Worm (Caenorhabditis elegans) whole organism, L4 larva: ENCODE measurements around the gene nmr-1.

Source experiments
- F26F4.8 ChIP-seq: fragments of 200-800 bp; sonication (Bioruptor generic); conservative IDR thresholded peaks from 2 replicates; pipeline ENCODE4 v1.3.6; 2022; ENCODE audit warnings: missing genetic modification characterization, missing compliant biosample characterization
- F37D6.2 ChIP-seq: sonication (generic microtip); optimal IDR thresholded peaks from 2 replicates; lab custom pipeline; 2016; ENCODE audit warnings: mild to moderate bottlenecking, missing genetic modification characterization, missing compliant biosample characterization
- F44E2.7 ChIP-seq: fragments of 200-800 bp; sonication (Bioruptor generic); IDR thresholded peaks from 2 replicates; pipeline ENCODE4 v2.1.2; 2022; ENCODE audit warnings: missing genetic modification characterization, missing compliant biosample characterization
- T20F7.1 ChIP-seq: fragments of 200-800 bp; sonication (Bioruptor generic); optimal IDR thresholded peaks from 2 replicates; lab custom pipeline; 2018; ENCODE audit warnings: mild to moderate bottlenecking, missing genetic modification characterization, missing compliant biosample characterization
- ZK337.2 ChIP-seq: fragments of 200-800 bp; sonication (Bioruptor generic); IDR thresholded peaks from 2 replicates; pipeline ENCODE4 v1.3.6; 2022; ENCODE audit warnings: missing genetic modification reagents, missing genetic modification characterization, missing compliant biosample characterization
- ZK546.5 ChIP-seq, 2 experiments: sonication (generic microtip); optimal IDR thresholded peaks; 2 replicates each; lab custom pipeline; 2017; ENCODE audit warnings: missing biosample characterization in 2 of 2, missing genetic modification characterization in 2 of 2
- aha-1 ChIP-seq: fragments of 150-350 bp; peaks from one replicate; lab custom pipeline; 2014; ENCODE audit warnings: missing biosample characterization, missing genetic modification characterization
- aly-2 ChIP-seq: sonication (generic microtip); optimal IDR thresholded peaks from 2 replicates; lab custom pipeline; 2018; ENCODE audit warnings: missing biosample characterization, missing genetic modification characterization
- ama-1 ChIP-seq: fragments of 150-350 bp; optimal IDR thresholded peaks from 2 replicates; lab custom pipeline; 2014; ENCODE audit warnings: inconsistent platforms, mixed read lengths
- ceh-20 ChIP-seq: fragments of 200-800 bp; sonication (Bioruptor generic); IDR thresholded peaks from 2 replicates; pipeline ENCODE4 v1.3.6; 2022; ENCODE audit warnings: missing genetic modification reagents, missing genetic modification characterization, missing compliant biosample characterization
- ctbp-1 ChIP-seq: fragments of 200-800 bp; sonication (Bioruptor generic); IDR thresholded peaks from 2 replicates; pipeline ENCODE4 v1.3.6; 2022; ENCODE audit warnings: missing genetic modification reagents, missing genetic modification characterization, missing compliant biosample characterization
- daf-16 ChIP-seq, 3 experiments: sonication (generic microtip); optimal IDR thresholded peaks; 2 replicates each; lab custom pipeline; 2016 to 2017; ENCODE audit warnings: missing genetic modification characterization in 3 of 3, missing genetic modification reagents in 3 of 3, mild to moderate bottlenecking in 2 of 3, missing compliant biosample characterization in 2 of 3, missing biosample characterization in 1 of 3, moderate library complexity in 1 of 3
- daf-19 ChIP-seq: fragments of 200-800 bp; sonication (Bioruptor generic); conservative IDR thresholded peaks from 2 replicates; pipeline ENCODE4 v1.3.6; 2022; ENCODE audit warnings: missing genetic modification characterization, missing compliant biosample characterization
- dpl-1 ChIP-seq: fragments of 150-350 bp; optimal IDR thresholded peaks from 2 replicates; lab custom pipeline; 2014; ENCODE audit warnings: missing biosample characterization, missing genetic modification reagents, missing genetic modification characterization
- dve-1 ChIP-seq: sonication (generic microtip); optimal IDR thresholded peaks from 2 replicates; lab custom pipeline; 2017; ENCODE audit warnings: antibody characterized with exemption, mild to moderate bottlenecking, missing genetic modification characterization, missing compliant biosample characterization; ENCODE audit not compliant: insufficient read depth
- hif-1 ChIP-seq, 2 experiments: sonication (generic microtip); optimal IDR thresholded peaks; 2 replicates each; lab custom pipeline; 2016 to 2017; ENCODE audit warnings: missing compliant biosample characterization in 2 of 2, missing genetic modification characterization in 2 of 2, missing genetic modification reagents in 2 of 2, missing genotype in 2 of 2, mild to moderate bottlenecking in 1 of 2
- hlh-11 ChIP-seq: fragments of 200-800 bp; sonication (Bioruptor generic); optimal IDR thresholded peaks from 2 replicates; lab custom pipeline; 2018; ENCODE audit warnings: mild to moderate bottlenecking, missing genetic modification characterization, missing compliant biosample characterization
- jun-1 ChIP-seq: fragments of 150-350 bp; optimal IDR thresholded peaks from 2 replicates; lab custom pipeline; 2014; ENCODE audit warnings: missing biosample characterization, missing genetic modification reagents, missing genetic modification characterization
- lim-7 ChIP-seq: fragments of 200-800 bp; sonication (Bioruptor generic); IDR thresholded peaks from 2 replicates; pipeline ENCODE4 v1.3.6; 2022; ENCODE audit warnings: missing genetic modification characterization, missing compliant biosample characterization
- lin-15B ChIP-seq: fragments of 150-350 bp; sonication (generic microtip); optimal IDR thresholded peaks from 3 replicates; lab custom pipeline; 2014; ENCODE audit warnings: missing biosample characterization, missing genetic modification characterization
- lin-38 ChIP-seq: fragments of 200-800 bp; sonication (Bioruptor generic); IDR thresholded peaks from 2 replicates; pipeline ENCODE4 v1.3.6; 2022; ENCODE audit warnings: missing genetic modification reagents, missing genetic modification characterization, missing compliant biosample characterization
- lsy-2 ChIP-seq, 2 experiments: fragments of 150-350 bp in 1 of 2; sonication (generic microtip) in 1 of 2; optimal IDR thresholded peaks; 2 replicates each; lab custom pipeline; 2014 to 2017; ENCODE audit warnings: missing biosample characterization in 2 of 2, missing genetic modification characterization in 2 of 2
- mdl-1 ChIP-seq, 2 experiments: fragments of 150-350 bp in 1 of 2; sonication (generic microtip) in 1 of 2; optimal IDR thresholded peaks; 2 replicates each; lab custom pipeline; 2014 to 2017; ENCODE audit warnings: missing biosample characterization in 2 of 2, missing genetic modification characterization in 2 of 2
- mep-1 ChIP-seq: fragments of 150-350 bp; sonication (generic microtip); optimal IDR thresholded peaks from 3 replicates; lab custom pipeline; 2014; ENCODE audit warnings: missing biosample characterization, missing genetic modification characterization
- mes-2 ChIP-seq: sonication (generic microtip); optimal IDR thresholded peaks from 2 replicates; lab custom pipeline; 2016; ENCODE audit warnings: missing genotype, mild to moderate bottlenecking, missing genetic modification characterization, missing compliant biosample characterization; ENCODE audit not compliant: poor library complexity, severe bottlenecking
- mxl-3 ChIP-seq: fragments of 200-800 bp; sonication (Bioruptor generic); optimal IDR thresholded peaks from 2 replicates; lab custom pipeline; 2018; ENCODE audit warnings: mild to moderate bottlenecking, missing genetic modification characterization, missing compliant biosample characterization
- nhr-10 ChIP-seq: fragments of 150-350 bp; optimal IDR thresholded peaks from 2 replicates; lab custom pipeline; 2014; ENCODE audit warnings: missing biosample characterization, missing genetic modification characterization
- nhr-111 ChIP-seq: fragments of 200-800 bp; sonication (Bioruptor generic); optimal IDR thresholded peaks from 2 replicates; lab custom pipeline; 2018; ENCODE audit warnings: mild to moderate bottlenecking, missing genetic modification characterization, missing compliant biosample characterization
- nhr-25 ChIP-seq: sonication (generic microtip); optimal IDR thresholded peaks from 2 replicates; lab custom pipeline; 2017; ENCODE audit warnings: missing genetic modification characterization, mild to moderate bottlenecking, missing compliant biosample characterization, antibody characterized with exemption, moderate library complexity, borderline replicate concordance; ENCODE audit not compliant: insufficient read depth
- nhr-28 ChIP-seq: fragments of 150-350 bp; optimal IDR thresholded peaks from 2 replicates; lab custom pipeline; 2014; ENCODE audit warnings: missing biosample characterization, missing genetic modification characterization
- nhr-42 ChIP-seq: fragments of 200-800 bp; sonication (Bioruptor generic); IDR thresholded peaks from 2 replicates; pipeline ENCODE4 v1.3.6; 2022; ENCODE audit warnings: missing genetic modification characterization, missing compliant biosample characterization
- nhr-48 ChIP-seq: sonication (generic microtip); optimal IDR thresholded peaks from 2 replicates; lab custom pipeline; 2016; ENCODE audit warnings: mild to moderate bottlenecking, missing genetic modification characterization, missing compliant biosample characterization
- nhr-6 ChIP-seq: fragments of 150-350 bp; optimal IDR thresholded peaks from 2 replicates; lab custom pipeline; 2014; ENCODE audit warnings: missing biosample characterization, missing genetic modification characterization
- nhr-77 ChIP-seq: fragments of 150-350 bp; optimal IDR thresholded peaks from 2 replicates; lab custom pipeline; 2014; ENCODE audit warnings: missing biosample characterization, missing genetic modification characterization
- pqm-1 ChIP-seq: sonication (generic microtip); optimal IDR thresholded peaks from 2 replicates; lab custom pipeline; 2017; ENCODE audit warnings: missing biosample characterization, missing genetic modification characterization
- spr-1 ChIP-seq: sonication (generic microtip); optimal IDR thresholded peaks from 2 replicates; lab custom pipeline; 2016; ENCODE audit warnings: mild to moderate bottlenecking, missing genetic modification characterization, missing compliant biosample characterization
- tra-1 ChIP-seq: fragments of 200-800 bp; sonication (Bioruptor generic); IDR thresholded peaks from 2 replicates; pipeline ENCODE4 v1.3.6; 2022; ENCODE audit warnings: missing genetic modification reagents, missing genetic modification characterization, missing compliant biosample characterization
- unc-39 ChIP-seq: sonication (generic microtip); optimal IDR thresholded peaks from 2 replicates; lab custom pipeline; 2017; ENCODE audit warnings: missing biosample characterization, missing genetic modification characterization
- zip-2 ChIP-seq: fragments of 150-350 bp; optimal IDR thresholded peaks from 2 replicates; lab custom pipeline; 2014; ENCODE audit warnings: missing biosample characterization, missing genetic modification characterization
- ztf-11 ChIP-seq: fragments of 150-350 bp; optimal IDR thresholded peaks from 2 replicates; lab custom pipeline; 2014; ENCODE audit warnings: missing biosample characterization, missing genetic modification characterization
- ztf-7 ChIP-seq: fragments of 150-350 bp; optimal IDR thresholded peaks from 2 replicates; lab custom pipeline; 2014; ENCODE audit warnings: missing biosample characterization, missing genetic modification characterization

Gene nmr-1

ce11 chrII:5436833-5437232 is 9.6 kb downstream of the nmr-1 start, which contains the start of gene dct-5:
TSS of gene dct-5 (minus strand) at chrII:5436933.
- no peak for TF ChIP-seq lim-7 (GFP tag; lab: Robert Waterston, UW)
- no peak for TF ChIP-seq nhr-77 (tag; lab: Kevin White, UChicago)
- no peak for TF ChIP-seq ama-1 (lab: Kevin White, UChicago)
- no peak for TF ChIP-seq pqm-1 (tag; lab: Kevin White, UChicago)
- TF ChIP-seq daf-16 (GFP tag; optimal IDR thresholded peaks at IDR 0.05; lab: Kevin White, UChicago) = no peak
- no peak for TF ChIP-seq daf-16 (tag; optimal IDR thresholded peaks at IDR 0.05; lab: Kevin White, UChicago)
- TF ChIP-seq nhr-42 (GFP tag; lab: Robert Waterston, UW) = no peak
- TF ChIP-seq tra-1 = no peak
- TF ChIP-seq, all 104 proteins: peak for 0

ce11 chrII:5433069-5433468 is 13.3 kb downstream of the nmr-1 start, which contains the start of gene srx-114:
TSS of gene srx-114 (minus strand) at chrII:5433169.
- TF ChIP-seq F26F4.8 (no peak), lin-15B (tag; lab: Kevin White, UChicago) (no peak), ZK337.2 (GFP tag; lab: Robert Waterston, UW) (no peak), dpl-1 (no peak), F44E2.7 (GFP tag; lab: Robert Waterston, UW) (no peak), unc-39 (tag; lab: Kevin White, UChicago) (no peak), zip-2 (no peak), nhr-42 (GFP tag; lab: Robert Waterston, UW) (no peak), ctbp-1 (GFP tag; lab: Robert Waterston, UW) (no peak), mes-2 (tag; lab: Kevin White, UChicago) (no peak)

DNA sequence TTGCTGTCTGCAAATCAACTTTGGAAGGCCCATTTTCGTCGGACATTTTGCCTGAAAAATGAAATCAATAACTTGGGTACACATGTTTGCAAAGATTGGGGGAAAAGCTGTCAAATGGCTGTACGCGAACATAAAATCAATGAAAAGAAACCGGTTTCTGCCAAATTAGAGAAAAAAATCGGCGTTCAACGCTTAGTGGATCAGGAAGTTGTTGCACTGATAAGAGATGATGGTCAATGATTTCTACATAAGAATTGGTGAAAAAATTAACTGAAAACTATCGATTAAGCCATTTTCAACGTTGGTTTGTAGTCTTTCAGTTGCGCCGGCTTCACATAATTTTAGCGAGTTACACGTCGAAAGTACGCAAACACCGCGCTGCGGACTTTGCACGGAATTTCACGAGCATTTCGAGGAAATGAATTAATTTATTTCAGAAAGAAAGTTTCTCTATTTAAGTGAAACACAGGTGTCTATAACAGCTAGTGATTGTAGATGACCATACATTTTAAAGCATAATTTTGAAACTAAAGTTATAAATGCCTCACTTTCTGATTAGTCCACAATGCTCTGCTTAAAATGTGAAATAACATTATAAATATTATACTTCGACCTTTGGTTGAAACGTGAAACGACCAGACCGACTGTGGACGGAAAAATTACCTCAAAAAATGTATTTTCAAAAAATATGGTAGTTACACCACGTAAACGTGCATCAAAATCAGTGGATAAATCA is 16.7 kb downstream of the nmr-1 start, which contains the start of the genes F07F6.4 and F07F6.2:
TSS of gene F07F6.4 (minus strand) at position 51 of the 736 bp plus-strand sequence.
TSS of gene F07F6.2 (plus strand) at position 686 of the 736 bp plus-strand sequence.
- TF ChIP-seq dpl-1 = peak; percentile 59
- TF ChIP-seq pqm-1 (tag; lab: Kevin White, UChicago) = peak; percentile 27
- peak; percentile 27 for TF ChIP-seq mep-1 (tag; lab: Kevin White, UChicago)
- TF ChIP-seq ZK546.5 (tag; optimal IDR thresholded peaks at IDR 0.05; lab: Kevin White, UChicago) = no peak
- peak; percentile 7 for TF ChIP-seq mxl-3 (GFP tag; lab: Kevin White, UChicago)
- peak; percentile 68 for TF ChIP-seq mes-2 (tag; lab: Kevin White, UChicago)
- no peak for TF ChIP-seq nhr-10 (tag; lab: Kevin White, UChicago)
- peak; percentile 39 for TF ChIP-seq dve-1
- peak; percentile 15 for TF ChIP-seq nhr-6 (tag; lab: Kevin White, UChicago)
- peak; percentile 46; the same call in 1 of the 2 replicates for TF ChIP-seq lin-38
- TF ChIP-seq aha-1 = peak; percentile 90
- no peak for TF ChIP-seq F37D6.2 (tag; lab: Kevin White, UChicago)
- peak in 1 of 2 experiments; percentile 64 for TF ChIP-seq lsy-2 (tag; optimal IDR thresholded peaks at IDR 0.05; lab: Kevin White, UChicago)

DNA sequence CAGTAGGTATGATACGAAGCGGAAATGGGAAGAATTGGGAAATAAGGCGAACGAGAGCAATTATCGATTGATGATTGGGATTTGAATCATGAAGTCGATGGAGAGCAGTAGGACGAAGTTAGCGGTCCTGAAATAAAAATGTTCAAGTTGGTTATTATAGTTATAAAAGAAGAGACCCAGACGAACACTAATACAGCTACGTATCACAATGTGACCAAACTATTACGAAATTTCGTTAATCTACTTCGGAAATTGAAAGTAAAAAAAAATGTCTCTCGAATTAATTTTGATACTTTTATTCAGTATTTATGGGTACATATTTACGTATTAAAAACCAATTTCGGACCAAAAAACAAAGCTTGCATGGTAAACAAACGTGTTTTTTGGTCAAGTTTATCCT is 19.9 kb downstream of the nmr-1 start:
- TF ChIP-seq nhr-28 (tag; lab: Kevin White, UChicago) (peak; percentile 19), mdl-1 (tag; optimal IDR thresholded peaks at IDR 0.05; lab: Kevin White, UChicago) (no peak), aly-2 (tag; lab: Kevin White, UChicago) (no peak)

DNA sequence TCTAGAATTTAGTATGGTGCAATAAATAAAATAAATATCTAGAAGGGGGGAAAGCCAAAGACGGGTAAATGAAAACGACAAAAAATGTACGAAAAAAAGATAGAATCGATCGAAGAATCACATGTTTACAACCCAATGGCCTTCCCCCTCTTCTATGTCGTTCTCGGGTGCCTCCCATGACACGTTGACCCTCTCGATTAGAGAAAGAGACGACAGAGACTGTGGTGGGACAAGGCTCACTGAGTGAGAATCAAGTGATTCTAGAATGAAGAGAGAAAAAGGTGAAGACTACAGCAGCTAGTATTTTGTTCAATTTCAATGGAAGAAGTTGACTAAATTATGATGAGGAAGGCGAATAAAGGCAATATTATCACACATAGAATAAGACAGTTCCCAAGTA is 20.4 kb downstream of the nmr-1 start:
- TF ChIP-seq ceh-20 (GFP tag; lab: Robert Waterston, UW) (no peak), nhr-42 (GFP tag; lab: Robert Waterston, UW) (no peak), nhr-10 (tag; lab: Kevin White, UChicago) (no peak), ztf-7 (tag; lab: Kevin White, UChicago) (no peak), dve-1 (peak; percentile 51), zip-2 (no peak), daf-19 (no peak), nhr-25 (tag; lab: Kevin White, UChicago) (peak; percentile 60), hif-1 (tag; optimal IDR thresholded peaks at IDR 0.05; lab: Kevin White, UChicago) (peak in 1 of 2 experiments; percentile 36), nhr-111 (GFP tag; lab: Kevin White, UChicago) (no peak), nhr-77 (tag; lab: Kevin White, UChicago) (peak; percentile 63), mxl-3 (GFP tag; lab: Kevin White, UChicago) (peak; percentile 58), hlh-11 (tag; lab: Kevin White, UChicago) (peak; percentile 77), ama-1 (lab: Kevin White, UChicago) (no peak), lin-38 (0 out of 2 replicates have a peak, but pooled peaks have one; percentile 9), nhr-48 (tag; lab: Kevin White, UChicago) (peak; percentile 38), ztf-11 (no peak), spr-1 (tag; lab: Kevin White, UChicago) (no peak), T20F7.1 (GFP tag; lab: Kevin White, UChicago) (no peak), jun-1 (tag; lab: Kevin White, UChicago) (no peak)
